Worm (Caenorhabditis elegans) whole organism, early embryonic: Measurements from ENCODE around the gene ugt-66.

Source experiments
- B0310.2 ChIP-seq: sonication (generic microtip); optimal IDR thresholded peaks from 2 replicates; lab custom pipeline; 2016; ENCODE audit warnings: mild to moderate bottlenecking, missing genetic modification characterization, missing compliant biosample characterization
- aly-1 ChIP-seq: sonication (generic microtip); optimal IDR thresholded peaks from 2 replicates; lab custom pipeline; 2016; ENCODE audit warnings: missing genetic modification characterization, missing compliant biosample characterization
- ama-1 ChIP-seq: fragments of 150-350 bp; optimal IDR thresholded peaks from 2 replicates; lab custom pipeline; 2014
- ceh-13 ChIP-seq: fragments of 200-800 bp; sonication (Bioruptor generic); optimal IDR thresholded peaks from 2 replicates; lab custom pipeline; 2018; ENCODE audit warnings: mild to moderate bottlenecking, missing genetic modification characterization, missing compliant biosample characterization
- flt-1 ChIP-seq: fragments of 200-800 bp; sonication (Bioruptor generic); IDR thresholded peaks from 2 replicates; pipeline ENCODE4 v1.3.6; 2022; ENCODE audit warnings: missing genetic modification characterization, missing compliant biosample characterization
- hmg-4 ChIP-seq: fragments of 200-800 bp; sonication (Bioruptor generic); optimal IDR thresholded peaks from 2 replicates; lab custom pipeline; 2018; ENCODE audit warnings: mild to moderate bottlenecking, missing genetic modification characterization, missing compliant biosample characterization
- pes-1 ChIP-seq: fragments of 200-800 bp; sonication (Bioruptor generic); IDR thresholded peaks from 2 replicates; pipeline ENCODE4 v1.3.6; 2022; ENCODE audit warnings: missing genetic modification reagents, missing genetic modification characterization, missing compliant biosample characterization
- scrt-1 ChIP-seq: fragments of 200-800 bp; sonication (Bioruptor generic); IDR thresholded peaks from 2 replicates; pipeline ENCODE4 v1.3.6; 2022; ENCODE audit warnings: missing genetic modification characterization, missing compliant biosample characterization
- tbx-11 ChIP-seq: fragments of 200-800 bp; sonication (Bioruptor generic); IDR thresholded peaks from 2 replicates; pipeline ENCODE4 v1.3.6; 2022; ENCODE audit warnings: missing genetic modification characterization, missing compliant biosample characterization
- tbx-37 ChIP-seq: fragments of 200-800 bp; sonication (Bioruptor generic); conservative IDR thresholded peaks from 2 replicates; pipeline ENCODE4 v1.3.6; 2022; ENCODE audit warnings: missing genetic modification reagents, missing genetic modification characterization, missing compliant biosample characterization
- tra-4 ChIP-seq: sonication (generic microtip); optimal IDR thresholded peaks from 2 replicates; lab custom pipeline; 2017; ENCODE audit warnings: missing genetic modification characterization, missing compliant biosample characterization

ce11 chrIII:6166634-6167033 lies 27.7 kb downstream of the ugt-66 start:
- TF ChIP-seq flt-1 (GFP tag; lab: Robert Waterston, UW), result no peak
- no peak for TF ChIP-seq tbx-11
- TF ChIP-seq hmg-4 (GFP tag; lab: Kevin White, UChicago), result no peak
- TF ChIP-seq ama-1, result no peak
- TF ChIP-seq tra-4 (tag; lab: Kevin White, UChicago), result no peak
- no peak for TF ChIP-seq B0310.2
- no peak for TF ChIP-seq pes-1 (GFP tag; lab: Robert Waterston, UW)
- TF ChIP-seq aly-1 (tag; lab: Kevin White, UChicago), result no peak
- TF ChIP-seq ceh-13 (GFP tag; lab: Kevin White, UChicago), result no peak
- TF ChIP-seq scrt-1 (GFP tag; lab: Robert Waterston, UW), result no peak
- TF ChIP-seq tbx-37 (GFP tag; lab: Robert Waterston, UW), result no peak
